Worm (Caenorhabditis elegans) whole organism, L3 larva: ENCODE data around the gene str-247.

ENCODE experiments used
- aly-2 ChIP-seq: fragments of 150-350 bp; optimal IDR thresholded peaks from 2 replicates; lab custom pipeline; 2014; ENCODE audit warnings: missing biosample characterization, missing genetic modification characterization
- ama-1 ChIP-seq: fragments of 150-350 bp; optimal IDR thresholded peaks from 2 replicates; lab custom pipeline; 2018
- ceh-16 ChIP-seq: sonication (generic microtip); optimal IDR thresholded peaks from 2 replicates; lab custom pipeline; 2017; ENCODE audit warnings: missing biosample characterization, missing genetic modification characterization
- egl-27 ChIP-seq: sonication (generic microtip); optimal IDR thresholded peaks from 4 replicates; lab custom pipeline; 2017; ENCODE audit warnings: missing biosample characterization, missing genetic modification reagents, missing genetic modification characterization
- lin-39 ChIP-seq: fragments of 150-350 bp; optimal IDR thresholded peaks from 2 replicates; lab custom pipeline; 2018; ENCODE audit warnings: missing biosample characterization, missing genetic modification reagents, missing genetic modification characterization
- nhr-237 ChIP-seq: fragments of 150-350 bp; optimal IDR thresholded peaks from 2 replicates; lab custom pipeline; 2014; ENCODE audit warnings: missing biosample characterization, missing genetic modification characterization
- nhr-77 ChIP-seq: fragments of 150-350 bp; optimal IDR thresholded peaks from 2 replicates; lab custom pipeline; 2014; ENCODE audit warnings: missing biosample characterization, missing genetic modification characterization
- unc-39 ChIP-seq: sonication (generic microtip); optimal IDR thresholded peaks from 4 replicates; lab custom pipeline; 2017; ENCODE audit warnings: missing biosample characterization, missing genetic modification characterization
- unc-62 ChIP-seq: fragments of 150-350 bp; sonication (generic microtip); optimal IDR thresholded peaks from 4 replicates; lab custom pipeline; 2014; ENCODE audit warnings: missing biosample characterization, missing genetic modification reagents, missing genetic modification characterization
- zag-1 ChIP-seq: fragments of 150-350 bp; optimal IDR thresholded peaks from 2 replicates; lab custom pipeline; 2014; ENCODE audit warnings: missing biosample characterization, missing genetic modification characterization

ce11 chrV:3979819-3980218 is 26.0 kb downstream of the str-247 start, which contains the start of gene nlp-31:
- TF ChIP-seq lin-39 (tag; lab: Kevin White, UChicago) (no peak), ceh-16 (tag; lab: Kevin White, UChicago) (no peak), nhr-77 (tag; lab: Kevin White, UChicago) (no peak), zag-1 (tag; lab: Kevin White, UChicago) (no peak), egl-27 (tag; lab: Kevin White, UChicago) (no peak), ama-1 (lab: Kevin White, UChicago) (no peak), aly-2 (no peak), unc-62 (no peak), unc-39 (tag; lab: Kevin White, UChicago) (no peak), nhr-237 (no peak)
